Worm (Caenorhabditis elegans) whole organism, L3 larva: Measurements from ENCODE around the gene F13A7.11.

Source experiments
- ZK546.5 ChIP-seq: sonication (generic microtip); optimal IDR thresholded peaks from 2 replicates; lab custom pipeline; 2017; ENCODE audit warnings: missing biosample characterization, missing genetic modification characterization
- aly-2 ChIP-seq: fragments of 150-350 bp; optimal IDR thresholded peaks from 2 replicates; lab custom pipeline; 2014; ENCODE audit warnings: missing biosample characterization, missing genetic modification characterization
- hmg-11 ChIP-seq: sonication (generic microtip); optimal IDR thresholded peaks from 2 replicates; lab custom pipeline; 2016; ENCODE audit warnings: missing genetic modification characterization, missing compliant biosample characterization
- jun-1 ChIP-seq: fragments of 150-350 bp; optimal IDR thresholded peaks from 2 replicates; lab custom pipeline; 2014; ENCODE audit warnings: missing biosample characterization, missing genetic modification reagents, missing genetic modification characterization
- lin-39 ChIP-seq: fragments of 150-350 bp; optimal IDR thresholded peaks from 2 replicates; lab custom pipeline; 2018; ENCODE audit warnings: missing biosample characterization, missing genetic modification reagents, missing genetic modification characterization
- nhr-23 ChIP-seq: fragments of 150-350 bp; optimal IDR thresholded peaks from 2 replicates; lab custom pipeline; 2014; ENCODE audit warnings: missing biosample characterization, missing genetic modification reagents, missing genetic modification characterization
- nhr-237 ChIP-seq: fragments of 150-350 bp; optimal IDR thresholded peaks from 2 replicates; lab custom pipeline; 2014; ENCODE audit warnings: missing biosample characterization, missing genetic modification characterization
- nhr-76 ChIP-seq: fragments of 150-350 bp; sonication (generic microtip); optimal IDR thresholded peaks from 5 replicates; lab custom pipeline; 2014; ENCODE audit warnings: missing biosample characterization, missing genetic modification characterization
- skn-1 ChIP-seq: fragments of 150-350 bp; optimal IDR thresholded peaks from 2 replicates; lab custom pipeline; 2014; ENCODE audit warnings: missing biosample characterization, missing genetic modification characterization
- tbx-2 ChIP-seq: sonication (generic microtip); optimal IDR thresholded peaks from 2 replicates; lab custom pipeline; 2016; ENCODE audit warnings: mild to moderate bottlenecking, missing genetic modification characterization, missing compliant biosample characterization
- unc-62 ChIP-seq: fragments of 150-350 bp; sonication (generic microtip); optimal IDR thresholded peaks from 4 replicates; lab custom pipeline; 2014; ENCODE audit warnings: missing biosample characterization, missing genetic modification reagents, missing genetic modification characterization
- ztf-4 ChIP-seq: fragments of 150-350 bp; optimal IDR thresholded peaks from 2 replicates; lab custom pipeline; 2014; ENCODE audit warnings: missing biosample characterization, missing genetic modification characterization

ce11 chrV:16374676-16375075 is 20.4 kb downstream of the F13A7.11 start, which contains the start of gene srv-34:
- TF ChIP-seq aly-2, result no peak
- no peak for TF ChIP-seq unc-62
- TF ChIP-seq nhr-237 (tag; lab: Kevin White, UChicago), result no peak
- no peak for TF ChIP-seq hmg-11
- no peak for TF ChIP-seq ZK546.5 (tag; lab: Kevin White, UChicago)
- no peak for TF ChIP-seq ztf-4 (tag; lab: Kevin White, UChicago)
- TF ChIP-seq nhr-23 (tag; lab: Kevin White, UChicago), result no peak
- TF ChIP-seq nhr-76 (tag; lab: Kevin White, UChicago), result no peak
- no peak for TF ChIP-seq jun-1
- no peak for TF ChIP-seq tbx-2 (tag; lab: Kevin White, UChicago)
- no peak for TF ChIP-seq skn-1 (tag; lab: Kevin White, UChicago)
- TF ChIP-seq lin-39 (tag; lab: Kevin White, UChicago), result no peak
